Worm (Caenorhabditis elegans) whole organism, L4/young adult: Measurements from ENCODE around the gene zmp-5.

Experiments
- dao-5 ChIP-seq: sonication (generic microtip); optimal IDR thresholded peaks from 2 replicates; lab custom pipeline; 2016; ENCODE audit warnings: missing genotype, missing genetic modification characterization, moderate library complexity, missing compliant biosample characterization
- him-1 ChIP-seq: sonication (generic microtip); optimal IDR thresholded peaks from 2 replicates; lab custom pipeline; 2016; ENCODE audit warnings: missing genotype, missing genetic modification reagents, missing genetic modification characterization, missing compliant biosample characterization

DNA sequence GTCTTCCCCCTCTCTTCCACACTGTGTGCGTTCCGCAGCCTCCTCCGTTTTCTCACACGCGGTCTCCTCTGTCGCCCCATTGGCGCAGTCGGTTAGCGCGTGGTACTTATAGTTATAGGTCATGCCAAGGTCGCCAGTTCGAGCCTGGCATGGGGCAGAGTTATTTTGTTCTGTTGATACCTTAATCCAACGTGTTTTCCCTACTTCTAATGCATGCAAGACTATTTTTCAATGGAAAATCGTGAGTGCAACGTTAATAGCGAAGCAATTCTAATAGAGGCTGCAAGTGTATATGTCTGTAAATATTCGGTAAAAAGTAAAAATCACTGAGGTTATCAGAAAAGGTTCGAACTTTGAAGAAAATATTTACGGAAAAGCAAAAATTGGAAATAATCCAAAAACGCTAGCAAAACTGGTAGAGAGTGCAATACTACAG lies 14.2 kb downstream of the zmp-5 start:
- TF ChIP-seq dao-5 (tag; lab: Kevin White, UChicago) (peak; percentile 60), him-1 (tag; lab: Kevin White, UChicago) (peak; percentile 74)
